Worm (Caenorhabditis elegans): ENCODE data around the gene srx-43.
"Not testable (repeated sequence)": the region's sequence is repeated elsewhere in the genome, so short reads cannot be mapped to it uniquely, and the experiment has no call there.

- TF ChIP-seq aly-2 (tag; optimal IDR thresholded peaks at IDR 0.05); jun-1 (tag; optimal IDR thresholded peaks at IDR 0.05); nhr-111 (GFP tag; optimal IDR thresholded peaks at IDR 0.05); mxl-2 (GFP tag; conservative IDR thresholded peaks at IDR 0.05); tra-1 (GFP tag; IDR thresholded peaks at IDR 0.05); fkh-10 (GFP tag; optimal IDR thresholded peaks at IDR 0.05); sdz-12 (GFP tag; optimal IDR thresholded peaks at IDR 0.05); dpl-1 (GFP tag; optimal IDR thresholded peaks at IDR 0.05); hlh-11 (tag; optimal IDR thresholded peaks at IDR 0.05); pqm-1 (tag; optimal IDR thresholded peaks at IDR 0.05); nhr-76 (tag; optimal IDR thresholded peaks at IDR 0.05); egl-43 (GFP tag; IDR thresholded peaks at IDR 0.05); nhr-237 (tag; optimal IDR thresholded peaks at IDR 0.05); nhr-41 (GFP tag; IDR thresholded peaks at IDR 0.05): not testable (repeated sequence)
These were observed 25.9 kb upstream of the srx-43 start, which contains the start of gene C06C6.7 for ce11 chrV:15991850-15992249.

All from whole organism, L4 larva.